Fruit fly (Drosophila melanogaster) whole organism, embryonic: ENCODE data around the gene CG43312.
A peak's percentile ranks its signal among the peaks of the same experiment; 100 is the strongest.

Source experiments
- CG31388 ChIP-seq: fragments of 200-800 bp; sonication (Bioruptor generic); optimal IDR thresholded peaks from 2 replicates; lab custom pipeline; 2016; ENCODE audit warnings: missing biosample characterization, missing genetic modification characterization
- CG4820 ChIP-seq: fragments of 200-800 bp; sonication (Bioruptor generic); optimal IDR thresholded peaks from 3 replicates; lab custom pipeline; 2016; ENCODE audit warnings: missing biosample characterization, missing genetic modification characterization
- CG6854 ChIP-seq: fragments of 200-800 bp; sonication (Bioruptor generic); optimal IDR thresholded peaks from 3 replicates; lab custom pipeline; 2017; ENCODE audit warnings: missing biosample characterization, mild to moderate bottlenecking, missing genetic modification characterization
- CG9727 ChIP-seq: fragments of 200-800 bp; sonication (Bioruptor generic); optimal IDR thresholded peaks from 3 replicates; lab custom pipeline; 2017; ENCODE audit warnings: missing biosample characterization, mild to moderate bottlenecking, missing genetic modification characterization
- HLHmδ ChIP-seq: fragments of 200-800 bp; sonication (Bioruptor generic); optimal IDR thresholded peaks from 2 replicates; lab custom pipeline; 2018; ENCODE audit warnings: missing biosample characterization, mild to moderate bottlenecking, missing genetic modification characterization, moderate library complexity
- Hr78 ChIP-seq, 2 experiments: fragments of 200-800 bp in 1 of 2; fragments of >200 bp in 1 of 2; sonication (Bioruptor generic) in 1 of 2; optimal IDR thresholded peaks; 2 replicates each; lab custom pipeline; 2017 to 2019; ENCODE audit warnings: missing biosample characterization in 2 of 2, missing genetic modification characterization in 2 of 2, mild to moderate bottlenecking in 1 of 2, moderate library complexity in 1 of 2
- Optix ChIP-seq: fragments of 200-800 bp; sonication (Bioruptor generic); IDR thresholded peaks from 3 replicates; pipeline ENCODE4 v1.3.6; 2022; ENCODE audit warnings: missing biosample characterization, missing genetic modification characterization
- Ssrp ChIP-seq: fragments of 200-800 bp; sonication (Bioruptor generic); optimal IDR thresholded peaks from 2 replicates; lab custom pipeline; 2018; ENCODE audit warnings: missing biosample characterization, mild to moderate bottlenecking, missing genetic modification characterization, moderate library complexity
- aop ChIP-seq: fragments of 200-800 bp; sonication (Bioruptor generic); IDR thresholded peaks from 2 replicates; pipeline ENCODE4 v1.3.6; 2022; ENCODE audit warnings: missing biosample characterization, missing genetic modification characterization
- sens ChIP-seq: fragments of 200-800 bp; sonication (Bioruptor generic); peaks from one replicate; lab custom pipeline; 2016; ENCODE audit warnings: missing biosample characterization, missing genetic modification characterization

dm6 chr3L:22471586-22472291, 29.7 kb upstream of the CG43312 start:
- TF ChIP-seq sens (no peak), aop (GFP tag; lab: Robert Waterston, UW) (no peak), Ssrp (tag; lab: Kevin White, UChicago) (peak; percentile 17), CG6854 (GFP tag; lab: Kevin White, UChicago) (peak; percentile 45), CG9727 (GFP tag; lab: Kevin White, UChicago) (peak; percentile 43), Hr78 (GFP tag; optimal IDR thresholded peaks at IDR 0.05; lab: Kevin White, UChicago) (no peak), CG4820 (GFP tag; lab: Kevin White, UChicago) (no peak), Optix (GFP tag; lab: Robert Waterston, UW) (no peak), CG31388 (GFP tag; lab: Kevin White, UChicago) (no peak), HLHmδ (GFP tag; lab: Kevin White, UChicago) (no peak)
